Worm (Caenorhabditis elegans): ENCODE results near the gene F45G2.9.

Gene F45G2.9

ce11 chrIII:13452824-13453223 is 16.1 kb upstream of the F45G2.9 start:
- TF ChIP-seq sma-9 (GFP tag; optimal IDR thresholded peaks at IDR 0.05) (no peak), sma-9 (tag; optimal IDR thresholded peaks at IDR 0.05) (no peak), fos-1 (tag; optimal IDR thresholded peaks at IDR 0.05) (peak; percentile 31)

- peak; percentile 63 for TF ChIP-seq unc-55 (GFP tag; optimal IDR thresholded peaks at IDR 0.05)
- TF ChIP-seq ztf-11 (tag; optimal IDR thresholded peaks at IDR 0.05): no peak
- TF ChIP-seq aly-2 (tag; optimal IDR thresholded peaks at IDR 0.05): no peak
- peak; percentile 90 for TF ChIP-seq gmeb-1 (tag; optimal IDR thresholded peaks at IDR 0.05)
- TF ChIP-seq C34F6.9 (tag; optimal IDR thresholded peaks at IDR 0.05): peak; percentile 54
- TF ChIP-seq lsy-2 (tag; optimal IDR thresholded peaks at IDR 0.05): peak in 1 of 2 experiments; percentile 64
- no peak for TF ChIP-seq ama-1 (optimal IDR thresholded peaks at IDR 0.05)
- peak; percentile 37 for TF ChIP-seq lin-13 (GFP tag; optimal IDR thresholded peaks at IDR 0.05)
- peak; percentile 15 for TF ChIP-seq crh-2 (tag; optimal IDR thresholded peaks at IDR 0.05)
- TF ChIP-seq sma-3 (GFP tag; optimal IDR thresholded peaks at IDR 0.05): no peak
- TF ChIP-seq unc-62 (GFP tag; optimal IDR thresholded peaks at IDR 0.05): no peak
- TF ChIP-seq nhr-25 (tag; optimal IDR thresholded peaks at IDR 0.05): peak; percentile 6
- no peak for TF ChIP-seq peb-1 (tag; optimal IDR thresholded peaks at IDR 0.05)
Measured at ce11 chrIII:13439415-13439814, 2.7 kb upstream of the F45G2.9 start, which contains the start of gene ciao-2B. ciao-2B (minus strand) TSS chrIII:13439544.

- TF ChIP-seq ama-1 (optimal IDR thresholded peaks at IDR 0.05): no peak
- TF ChIP-seq Y55F3AM.14 (GFP tag; optimal IDR thresholded peaks at IDR 0.05): no peak
- no peak for TF ChIP-seq ztf-1 (GFP tag; conservative IDR thresholded peaks at IDR 0.05)
- no peak for TF ChIP-seq unc-39 (tag; optimal IDR thresholded peaks at IDR 0.05)
- TF ChIP-seq ztf-4 (tag; optimal IDR thresholded peaks at IDR 0.05): no peak
- no peak for TF ChIP-seq nhr-12 (tag; optimal IDR thresholded peaks at IDR 0.05)
- TF ChIP-seq skn-1 (tag; optimal IDR thresholded peaks at IDR 0.05): no peak
- no peak for TF ChIP-seq egl-27 (tag; optimal IDR thresholded peaks at IDR 0.05)
- TF ChIP-seq sem-4 (tag; optimal IDR thresholded peaks at IDR 0.05): no peak
- no peak for TF ChIP-seq blmp-1 (tag; optimal IDR thresholded peaks at IDR 0.05; ENCODE audit: insufficient read depth)
- TF ChIP-seq peb-1 (tag; optimal IDR thresholded peaks at IDR 0.05): no peak
- no peak for TF ChIP-seq F13H6.1 (tag; optimal IDR thresholded peaks at IDR 0.05)
- TF ChIP-seq unc-62 (GFP tag; optimal IDR thresholded peaks at IDR 0.05): no peak
- no peak for TF ChIP-seq mab-5 (tag; optimal IDR thresholded peaks at IDR 0.05)
- TF ChIP-seq ceh-16 (tag; optimal IDR thresholded peaks at IDR 0.05): no peak
- no peak for TF ChIP-seq gmeb-1 (tag; optimal IDR thresholded peaks at IDR 0.05)
- no peak for TF ChIP-seq nhr-237 (tag; optimal IDR thresholded peaks at IDR 0.05)
Measured at ce11 chrIII:13435570-13435969, 1.2 kb downstream of the F45G2.9 start, which contains the start of gene F45G2.8. F45G2.8 (minus strand) TSS chrIII:13435670.

- TF ChIP-seq nhr-25 (tag; optimal IDR thresholded peaks at IDR 0.05) (no peak), egl-27 (tag; optimal IDR thresholded peaks at IDR 0.05) (no peak), unc-55 (GFP tag; optimal IDR thresholded peaks at IDR 0.05) (no peak), blmp-1 (tag; optimal IDR thresholded peaks at IDR 0.05; ENCODE audit: insufficient read depth) (no peak), lin-11 (tag; optimal IDR thresholded peaks at IDR 0.05) (no peak), C34F6.9 (tag; optimal IDR thresholded peaks at IDR 0.05) (no peak)
Measured at ce11 chrIII:13434404-13434803, 2.3 kb downstream of the F45G2.9 start, which contains the start of gene F45G2.7. F45G2.7 (minus strand) TSS chrIII:13434504.

- no peak for TF ChIP-seq ztf-4 (tag; optimal IDR thresholded peaks at IDR 0.05)
- TF ChIP-seq R02D3.7 (tag; optimal IDR thresholded peaks at IDR 0.05): no peak
- no peak for TF ChIP-seq snpc-4 (tag; optimal IDR thresholded peaks at IDR 0.05)
- no peak for TF ChIP-seq nhr-12 (tag; optimal IDR thresholded peaks at IDR 0.05)
- TF ChIP-seq sma-3 (GFP tag; optimal IDR thresholded peaks at IDR 0.05): no peak
Measured at ce11 chrIII:13430162-13430561, 6.6 kb downstream of the F45G2.9 start, which contains the start of gene trf-1. trf-1 (plus strand) TSS chrIII:13430462.

- TF ChIP-seq unc-62 (GFP tag; optimal IDR thresholded peaks at IDR 0.05) (no peak), nhr-237 (tag; optimal IDR thresholded peaks at IDR 0.05) (no peak), nhr-21 (tag; optimal IDR thresholded peaks at IDR 0.05) (no peak), nhr-10 (tag; optimal IDR thresholded peaks at IDR 0.05) (no peak), peb-1 (tag; optimal IDR thresholded peaks at IDR 0.05) (no peak), ZK546.5 (tag; optimal IDR thresholded peaks at IDR 0.05) (no peak), dmd-4 (tag; optimal IDR thresholded peaks at IDR 0.05) (no peak), nhr-23 (tag; optimal IDR thresholded peaks at IDR 0.05) (no peak), F13H6.1 (tag; optimal IDR thresholded peaks at IDR 0.05) (no peak), lsy-2 (tag; optimal IDR thresholded peaks at IDR 0.05) (no peak), lin-11 (tag; optimal IDR thresholded peaks at IDR 0.05) (no peak), blmp-1 (tag; optimal IDR thresholded peaks at IDR 0.05; ENCODE audit: insufficient read depth) (no peak), nhr-6 (tag; optimal IDR thresholded peaks at IDR 0.05) (no peak), nhr-25 (tag; optimal IDR thresholded peaks at IDR 0.05) (no peak), egl-27 (tag; optimal IDR thresholded peaks at IDR 0.05) (no peak), sma-9 (GFP tag; optimal IDR thresholded peaks at IDR 0.05) (no peak), sma-9 (tag; optimal IDR thresholded peaks at IDR 0.05) (no peak)
Measured at ce11 chrIII:13429668-13430067, 7.1 kb downstream of the F45G2.9 start, which contains the start of gene bli-5. bli-5 (minus strand) TSS chrIII:13429768.
